Worm (Caenorhabditis elegans) whole organism, L3 larva: ENCODE data around the gene R05A10.8.

ENCODE experiments used
- ama-1 ChIP-seq: fragments of 150-350 bp; optimal IDR thresholded peaks from 2 replicates; lab custom pipeline; 2018
- elt-1 ChIP-seq: fragments of 150-350 bp; optimal IDR thresholded peaks from 2 replicates; lab custom pipeline; 2014; ENCODE audit warnings: missing biosample characterization, missing genetic modification characterization
- elt-2 ChIP-seq: sonication (generic microtip); optimal IDR thresholded peaks from 2 replicates; lab custom pipeline; 2016; ENCODE audit warnings: missing genetic modification reagents, mild to moderate bottlenecking, missing genetic modification characterization, missing compliant biosample characterization
- fkh-10 ChIP-seq: sonication (generic microtip); optimal IDR thresholded peaks from 2 replicates; lab custom pipeline; 2017; ENCODE audit warnings: missing biosample characterization, missing genetic modification reagents, missing genetic modification characterization
- lin-15B ChIP-seq: fragments of 150-350 bp; optimal IDR thresholded peaks from 2 replicates; lab custom pipeline; 2014; ENCODE audit warnings: missing biosample characterization, missing genetic modification characterization
- mdl-1 ChIP-seq: fragments of 150-350 bp; optimal IDR thresholded peaks from 2 replicates; lab custom pipeline; 2014; ENCODE audit warnings: missing biosample characterization, missing genetic modification characterization
- nhr-12 ChIP-seq: fragments of 150-350 bp; optimal IDR thresholded peaks from 2 replicates; lab custom pipeline; 2014; ENCODE audit warnings: missing biosample characterization, missing genetic modification characterization
- nhr-67 ChIP-seq: fragments of 150-350 bp; optimal IDR thresholded peaks from 2 replicates; lab custom pipeline; 2014; ENCODE audit warnings: missing biosample characterization, missing genetic modification characterization
- nhr-77 ChIP-seq: fragments of 150-350 bp; optimal IDR thresholded peaks from 2 replicates; lab custom pipeline; 2014; ENCODE audit warnings: missing biosample characterization, missing genetic modification characterization
- pha-4 ChIP-seq: fragments of 150-350 bp; optimal IDR thresholded peaks from 2 replicates; lab custom pipeline; 2014; ENCODE audit warnings: missing biosample characterization, missing genetic modification reagents, missing genetic modification characterization
- pqm-1 ChIP-seq: fragments of 150-350 bp; optimal IDR thresholded peaks from 2 replicates; lab custom pipeline; 2017; ENCODE audit warnings: missing biosample characterization, missing genetic modification characterization, inconsistent platforms
- snpc-4 ChIP-seq: fragments of 150-350 bp; optimal IDR thresholded peaks from 2 replicates; lab custom pipeline; 2014; ENCODE audit warnings: missing biosample characterization, missing genetic modification characterization
- tbx-2 ChIP-seq: sonication (generic microtip); optimal IDR thresholded peaks from 2 replicates; lab custom pipeline; 2016; ENCODE audit warnings: mild to moderate bottlenecking, missing genetic modification characterization, missing compliant biosample characterization
- unc-39 ChIP-seq: sonication (generic microtip); optimal IDR thresholded peaks from 4 replicates; lab custom pipeline; 2017; ENCODE audit warnings: missing biosample characterization, missing genetic modification characterization

DNA sequence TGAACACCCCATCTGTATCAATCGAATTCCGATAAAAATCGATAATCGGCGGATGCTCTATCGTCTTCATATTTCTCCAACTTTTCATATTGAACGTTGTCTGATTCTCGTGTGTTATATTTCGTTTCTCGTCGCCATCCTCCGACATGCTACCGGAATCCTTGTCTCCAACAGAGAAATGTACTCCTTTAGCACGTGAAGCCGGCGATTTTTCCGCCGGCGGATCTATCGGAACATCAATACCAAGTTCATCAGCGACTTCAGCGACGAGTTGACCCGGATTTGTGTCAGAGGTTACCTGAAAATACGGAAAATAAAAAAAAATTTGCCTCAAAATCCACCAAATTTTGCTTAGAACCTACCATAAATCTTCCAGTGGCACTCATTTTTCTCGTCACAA lies 42.9 kb downstream of the R05A10.8 start:
- TF ChIP-seq nhr-77 (tag; lab: Kevin White, UChicago) (no peak), elt-2 (tag; lab: Kevin White, UChicago) (no peak), elt-1 (tag; lab: Kevin White, UChicago) (no peak), mdl-1 (tag; lab: Kevin White, UChicago) (no peak), lin-15B (tag; lab: Kevin White, UChicago) (no peak), tbx-2 (no peak), snpc-4 (tag; lab: Kevin White, UChicago) (no peak), unc-39 (tag; lab: Kevin White, UChicago) (no peak), fkh-10 (GFP tag; lab: Kevin White, UChicago) (no peak), nhr-67 (tag; lab: Kevin White, UChicago) (no peak), nhr-12 (tag; lab: Kevin White, UChicago) (no peak), ama-1 (no peak), pha-4 (tag; lab: Kevin White, UChicago) (no peak), pqm-1 (no peak)
